Fruit fly (Drosophila melanogaster) whole organism, wandering third instar larva: ENCODE data around the gene Osi5.

Experiments
- Dfd ChIP-seq: fragments of >200 bp; optimal IDR thresholded peaks from 2 replicates; lab custom pipeline; 2017; ENCODE audit warnings: missing biosample characterization, missing genetic modification characterization
- dsf ChIP-seq: sonication (Bioruptor generic); optimal IDR thresholded peaks from 2 replicates; lab custom pipeline; 2016; ENCODE audit warnings: missing biosample characterization, missing genetic modification characterization, borderline replicate concordance
- h ChIP-seq: fragments of 200-800 bp; sonication (Bioruptor generic); optimal IDR thresholded peaks from 3 replicates; lab custom pipeline; 2016; ENCODE audit warnings: missing biosample characterization, mild to moderate bottlenecking, missing genetic modification characterization
- sage ChIP-seq: fragments of 200-800 bp; sonication (Bioruptor generic); optimal IDR thresholded peaks from 2 replicates; lab custom pipeline; 2016; ENCODE audit warnings: missing biosample characterization, mild to moderate bottlenecking, missing genetic modification characterization
- woc ChIP-seq: sonication (Bioruptor generic); optimal IDR thresholded peaks from 2 replicates; lab custom pipeline; 2016; ENCODE audit warnings: missing biosample characterization, mild to moderate bottlenecking, missing genetic modification characterization

DNA sequence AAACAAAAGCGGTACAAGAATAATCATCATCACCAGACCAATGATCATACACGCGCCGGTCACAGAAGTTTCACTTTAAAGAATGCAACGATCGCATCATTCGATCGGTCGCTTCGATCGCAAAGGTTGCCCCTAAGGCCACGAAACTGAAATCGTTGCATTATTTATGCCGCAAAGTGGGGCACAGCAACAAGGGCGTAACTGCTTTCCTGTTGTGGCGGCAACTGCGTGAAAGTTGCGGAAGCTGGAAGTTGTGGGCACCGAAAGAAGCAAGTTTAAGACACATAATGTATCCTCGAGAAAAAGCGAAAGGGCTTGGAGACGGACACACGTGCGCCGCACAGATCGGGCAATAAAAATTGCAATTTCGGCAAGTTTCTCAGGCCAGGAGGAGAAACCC, 16.7 kb downstream of the Osi5 start:
- no peak for TF ChIP-seq woc (GFP tag; lab: Kevin White, UChicago)
- TF ChIP-seq dsf, result no peak
- no peak for TF ChIP-seq Dfd (GFP tag; lab: Kevin White, UChicago)
- TF ChIP-seq h (GFP tag; lab: Kevin White, UChicago), result no peak
- no peak for TF ChIP-seq sage (GFP tag; lab: Kevin White, UChicago)
